ENCODE assay signal across 2 fruit fly cellular contexts in genomic region chr3R:28886813-28887212, dm6.
TF ChIP-seq lines count a peak whose summit lies in the region.

No protein-coding gene starts in this region.

- TF ChIP-seq CTCF in whole organism, embryonic (GFP tag; optimal IDR thresholded peaks at IDR 0.05; lab: Kevin White, UChicago): no peak

TF ChIP-seq in whole organism, 6 proteins besides CTCF, POLR2A, EP300 and RAD21:
- TF ChIP-seq usp (GFP tag; optimal IDR thresholded peaks at IDR 0.05; lab: Kevin White, UChicago) (no peak), Dll (optimal IDR thresholded peaks at IDR 0.05; lab: Kevin White, UChicago) (peak; percentile 2)

TF ChIP-seq in whole organism, embryonic, 481 proteins besides CTCF, POLR2A, EP300 and RAD21:
- TF ChIP-seq CG17829 (tag; optimal IDR thresholded peaks at IDR 0.05; lab: Kevin White, UChicago) (no peak), Atf3 (GFP tag; optimal IDR thresholded peaks at IDR 0.05; lab: Kevin White, UChicago) (no peak), CrebB (tag; optimal IDR thresholded peaks at IDR 0.05; lab: Kevin White, UChicago) (no peak), CG8089 (GFP tag; optimal IDR thresholded peaks at IDR 0.05; lab: Kevin White, UChicago) (no peak), CG15479 (GFP tag; optimal IDR thresholded peaks at IDR 0.05; lab: Kevin White, UChicago) (peak; percentile 16), CG7271 (tag; optimal IDR thresholded peaks at IDR 0.05; lab: Kevin White, UChicago) (peak; percentile 87), repo (GFP tag; optimal IDR thresholded peaks at IDR 0.05; lab: Kevin White, UChicago) (no peak), Eip74EF (GFP tag; optimal IDR thresholded peaks at IDR 0.05; lab: Kevin White, UChicago) (no peak), pb (GFP tag; optimal IDR thresholded peaks at IDR 0.05; lab: Kevin White, UChicago) (no peak), trem (tag; optimal IDR thresholded peaks at IDR 0.05; lab: Kevin White, UChicago) (no peak), Ets97D (GFP tag; optimal IDR thresholded peaks at IDR 0.05; lab: Kevin White, UChicago) (peak; percentile 63), bbx (GFP tag; IDR thresholded peaks at IDR 0.05; lab: Robert Waterston, UW; ENCODE audit: partially characterized antibody) (no peak), pho (GFP tag; optimal IDR thresholded peaks at IDR 0.05; lab: Kevin White, UChicago) (no peak), fd102C (GFP tag; optimal IDR thresholded peaks at IDR 0.05; lab: Kevin White, UChicago) (peak; percentile 1), CG15514 (GFP tag; optimal IDR thresholded peaks at IDR 0.05; lab: Kevin White, UChicago) (peak; percentile 81), BtbVII (GFP tag; optimal IDR thresholded peaks at IDR 0.05; lab: Kevin White, UChicago) (no peak), CG3838 (GFP tag; optimal IDR thresholded peaks at IDR 0.05; lab: Kevin White, UChicago) (no peak), Med (GFP tag; lab: Kevin White, UChicago) (peak; percentile 71), ci (GFP tag; IDR thresholded peaks at IDR 0.05; lab: Robert Waterston, UW) (0 out of 3 replicates have a peak, but pooled peaks have one; percentile 26), CG31365 (tag; optimal IDR thresholded peaks at IDR 0.05; lab: Kevin White, UChicago) (no peak)
